Fruit fly (Drosophila melanogaster) whole organism, embryonic: ENCODE data around the gene CG13694.

Experiments used
- Atf6 ChIP-seq: fragments of 200-800 bp; sonication (Bioruptor generic); IDR thresholded peaks from 2 replicates; pipeline ENCODE4 v1.3.6; 2022; ENCODE audit warnings: missing biosample characterization, missing genetic modification characterization
- C15 ChIP-seq: fragments of 200-800 bp; sonication (Bioruptor generic); IDR thresholded peaks from 3 replicates; pipeline ENCODE4 v1.3.6; 2022; ENCODE audit warnings: missing biosample characterization, missing genetic modification characterization
- CG11085 ChIP-seq: fragments of 200-800 bp; sonication (Bioruptor generic); IDR thresholded peaks from 2 replicates; pipeline ENCODE4 v1.3.6; 2022; ENCODE audit warnings: missing biosample characterization, missing genetic modification characterization
- CG12071 ChIP-seq: fragments of 200-800 bp; sonication (Bioruptor generic); optimal IDR thresholded peaks from 3 replicates; lab custom pipeline; 2018; ENCODE audit warnings: missing biosample characterization, mild to moderate bottlenecking, missing genetic modification characterization
- CG12155 ChIP-seq: fragments of 200-800 bp; sonication (Bioruptor generic); optimal IDR thresholded peaks from 3 replicates; lab custom pipeline; 2016; ENCODE audit warnings: missing biosample characterization, missing genetic modification characterization
- CG13287 ChIP-seq: fragments of 200-800 bp; sonication (Bioruptor generic); IDR thresholded peaks from 2 replicates; pipeline ENCODE4 v1.3.6; 2022; ENCODE audit warnings: missing biosample characterization, missing genetic modification characterization; ENCODE audit not compliant: partially characterized antibody
- CG15479 ChIP-seq: fragments of 200-800 bp; sonication (Bioruptor generic); optimal IDR thresholded peaks from 3 replicates; lab custom pipeline; 2019; ENCODE audit warnings: missing biosample characterization, mild to moderate bottlenecking, missing genetic modification characterization, moderate library complexity
- CG1603 ChIP-seq: fragments of 200-800 bp; sonication (Bioruptor generic); optimal IDR thresholded peaks from 2 replicates; lab custom pipeline; 2019; ENCODE audit warnings: missing biosample characterization, mild to moderate bottlenecking, missing genetic modification characterization, moderate library complexity
- CG16815 ChIP-seq: fragments of 200-800 bp; sonication (Bioruptor generic); optimal IDR thresholded peaks from 3 replicates; lab custom pipeline; 2017; ENCODE audit warnings: missing biosample characterization, mild to moderate bottlenecking, missing genetic modification characterization
- CG2678 ChIP-seq: fragments of 200-800 bp; sonication (Bioruptor generic); optimal IDR thresholded peaks from 3 replicates; lab custom pipeline; 2019; ENCODE audit warnings: missing biosample characterization, mild to moderate bottlenecking, missing genetic modification characterization, moderate library complexity
- CG30020 ChIP-seq: fragments of 200-800 bp; optimal IDR thresholded peaks from 2 replicates; lab custom pipeline; 2019; ENCODE audit warnings: missing biosample characterization, mild to moderate bottlenecking, missing genetic modification characterization, moderate library complexity
- CG4424 ChIP-seq: fragments of 200-800 bp; sonication (Bioruptor generic); optimal IDR thresholded peaks from 3 replicates; lab custom pipeline; 2016; ENCODE audit warnings: missing biosample characterization, missing genetic modification characterization
- CG7372 ChIP-seq: fragments of 200-800 bp; sonication (Bioruptor generic); IDR thresholded peaks from 2 replicates; pipeline ENCODE4 v1.3.6; 2022; ENCODE audit warnings: missing biosample characterization, missing genetic modification characterization
- CG7928 ChIP-seq: fragments of 200-800 bp; sonication (Bioruptor generic); optimal IDR thresholded peaks from 2 replicates; lab custom pipeline; 2017; ENCODE audit warnings: missing biosample characterization, mild to moderate bottlenecking, missing genetic modification characterization
- CG8359 ChIP-seq: fragments of 200-800 bp; sonication (Bioruptor generic); optimal IDR thresholded peaks from 2 replicates; lab custom pipeline; 2017; ENCODE audit warnings: missing biosample characterization, mild to moderate bottlenecking, missing genetic modification characterization, borderline replicate concordance
- CG8944 ChIP-seq: fragments of 200-800 bp; sonication (Bioruptor generic); optimal IDR thresholded peaks from 3 replicates; lab custom pipeline; 2016; ENCODE audit warnings: missing biosample characterization, missing genetic modification characterization
- CG9876 ChIP-seq: fragments of 200-800 bp; sonication (Bioruptor generic); optimal IDR thresholded peaks from 2 replicates; lab custom pipeline; 2016; ENCODE audit warnings: missing biosample characterization, missing genetic modification characterization
- Chrac-16 ChIP-seq: fragments of 200-800 bp; sonication (Bioruptor generic); optimal IDR thresholded peaks from 3 replicates; lab custom pipeline; 2016; ENCODE audit warnings: missing biosample characterization, missing genetic modification characterization
- Dll ChIP-seq: fragments of 200-800 bp; sonication (Bioruptor generic); IDR thresholded peaks from 4 replicates; pipeline ENCODE4 v1.3.6; 2022; ENCODE audit warnings: missing biosample characterization, missing genetic modification characterization; ENCODE audit not compliant: partially characterized antibody
- E2f1 ChIP-seq: fragments of 200-800 bp; sonication (Bioruptor generic); IDR thresholded peaks from 2 replicates; pipeline ENCODE4 v1.3.6; 2022; ENCODE audit warnings: missing biosample characterization, missing genetic modification characterization
- HHEX ChIP-seq: fragments of 200-800 bp; sonication (Bioruptor generic); optimal IDR thresholded peaks from 3 replicates; lab custom pipeline; 2017; ENCODE audit warnings: missing biosample characterization, mild to moderate bottlenecking, missing genetic modification characterization, missing genetic modification reagents
- HLHmδ ChIP-seq: fragments of 200-800 bp; sonication (Bioruptor generic); optimal IDR thresholded peaks from 2 replicates; lab custom pipeline; 2018; ENCODE audit warnings: missing biosample characterization, mild to moderate bottlenecking, missing genetic modification characterization, moderate library complexity
- NfI ChIP-seq: fragments of 200-800 bp; sonication (Bioruptor generic); optimal IDR thresholded peaks from 3 replicates; lab custom pipeline; 2018; ENCODE audit warnings: missing biosample characterization, mild to moderate bottlenecking, missing genetic modification characterization, moderate library complexity
- Six4 ChIP-seq: fragments of 200-800 bp; sonication (Bioruptor generic); optimal IDR thresholded peaks from 2 replicates; lab custom pipeline; 2016; ENCODE audit warnings: missing biosample characterization, missing genetic modification characterization
- Sox102F ChIP-seq: fragments of 200-800 bp; sonication (Bioruptor generic); optimal IDR thresholded peaks from 2 replicates; lab custom pipeline; 2018; ENCODE audit warnings: missing biosample characterization, mild to moderate bottlenecking, missing genetic modification characterization, moderate library complexity
- abd-A ChIP-seq: fragments of 200-800 bp; sonication (Bioruptor generic); optimal IDR thresholded peaks from 3 replicates; lab custom pipeline; 2019; ENCODE audit warnings: missing biosample characterization, mild to moderate bottlenecking, missing genetic modification characterization, moderate library complexity
- ato ChIP-seq: fragments of 200-800 bp; sonication (Bioruptor generic); IDR thresholded peaks from 2 replicates; pipeline ENCODE4 v1.3.6; 2022; ENCODE audit warnings: missing biosample characterization, missing genetic modification characterization; ENCODE audit not compliant: partially characterized antibody
- ci ChIP-seq: fragments of 200-800 bp; sonication (Bioruptor generic); IDR thresholded peaks from 3 replicates; pipeline ENCODE4 v1.3.6; 2022; ENCODE audit warnings: missing biosample characterization, missing genetic modification characterization
- dpn ChIP-seq, 2 experiments: fragments of 200-800 bp; sonication (Bioruptor generic); optimal IDR thresholded peaks; 3 replicates each; lab custom pipeline; 2016; ENCODE audit warnings: missing biosample characterization in 2 of 2, missing genetic modification characterization in 2 of 2
- ems ChIP-seq: fragments of 200-800 bp; sonication (Bioruptor generic); optimal IDR thresholded peaks from 3 replicates; lab custom pipeline; 2016; ENCODE audit warnings: missing biosample characterization, missing genetic modification characterization
- eve ChIP-seq, 2 experiments: fragments of >200 bp; optimal IDR thresholded peaks; 2 replicates each; lab custom pipeline; 2017; ENCODE audit warnings: missing biosample characterization in 2 of 2, missing genetic modification characterization in 2 of 2
- ftz-f1 ChIP-seq: fragments of 200-800 bp; sonication (Bioruptor generic); optimal IDR thresholded peaks from 2 replicates; lab custom pipeline; 2016; ENCODE audit warnings: missing biosample characterization, missing genetic modification characterization
- fu2 ChIP-seq: fragments of 200-800 bp; sonication (Bioruptor generic); optimal IDR thresholded peaks from 2 replicates; lab custom pipeline; 2016; ENCODE audit warnings: missing biosample characterization, missing genetic modification characterization
- insv ChIP-seq, 2 experiments: fragments of 200-800 bp; sonication (Bioruptor generic); optimal IDR thresholded peaks; 3 replicates each; lab custom pipeline; 2016 to 2018; ENCODE audit warnings: missing biosample characterization in 2 of 2, missing genetic modification characterization in 2 of 2
- jigr1 ChIP-seq: fragments of 200-800 bp; sonication (Bioruptor generic); IDR thresholded peaks from 3 replicates; pipeline ENCODE4 v1.3.6; 2022; ENCODE audit warnings: missing biosample characterization, missing genetic modification characterization
- kni ChIP-seq: fragments of 200-800 bp; sonication (Bioruptor generic); optimal IDR thresholded peaks from 3 replicates; lab custom pipeline; 2017; ENCODE audit warnings: mild to moderate bottlenecking, missing biosample characterization, missing genetic modification reagents, missing genetic modification characterization
- mld ChIP-seq: fragments of 200-800 bp; sonication (Bioruptor generic); IDR thresholded peaks from 3 replicates; pipeline ENCODE4 v1.3.6; 2022; ENCODE audit warnings: missing biosample characterization, missing genetic modification characterization; ENCODE audit not compliant: partially characterized antibody
- otp ChIP-seq: fragments of 200-800 bp; sonication (Bioruptor generic); IDR thresholded peaks from 3 replicates; pipeline ENCODE4, ENCODE4 v1.3.6; 2022; ENCODE audit warnings: missing biosample characterization, missing genetic modification characterization
- peb ChIP-seq: fragments of 200-800 bp; sonication (Bioruptor generic); IDR thresholded peaks from 2 replicates; pipeline ENCODE4 v1.3.6; 2022; ENCODE audit warnings: missing biosample characterization, missing genetic modification characterization
- pzg ChIP-seq: fragments of 200-800 bp; sonication (Bioruptor generic); optimal IDR thresholded peaks from 3 replicates; lab custom pipeline; 2018; ENCODE audit warnings: missing biosample characterization, mild to moderate bottlenecking, missing genetic modification characterization, moderate library complexity
- sim ChIP-seq: fragments of 200-800 bp; sonication (Bioruptor generic); IDR thresholded peaks from 2 replicates; pipeline ENCODE4 v1.3.6; 2022; ENCODE audit warnings: missing biosample characterization, missing genetic modification characterization
- sna ChIP-seq: fragments of 200-800 bp; sonication (Bioruptor generic); IDR thresholded peaks from 2 replicates; pipeline ENCODE4 v1.3.6; 2022; ENCODE audit warnings: missing biosample characterization, missing genetic modification characterization; ENCODE audit not compliant: partially characterized antibody
- sqz ChIP-seq: fragments of 200-800 bp; sonication (Bioruptor generic); optimal IDR thresholded peaks from 3 replicates; lab custom pipeline; 2018; ENCODE audit warnings: missing biosample characterization, mild to moderate bottlenecking, missing genetic modification characterization
- sug ChIP-seq: fragments of 200-800 bp; optimal IDR thresholded peaks from 2 replicates; lab custom pipeline; 2019; ENCODE audit warnings: missing biosample characterization, mild to moderate bottlenecking, missing genetic modification characterization, moderate library complexity
- tna ChIP-seq: fragments of 200-800 bp; sonication (Bioruptor generic); IDR thresholded peaks from 2 replicates; pipeline ENCODE4 v1.3.6; 2022; ENCODE audit warnings: missing biosample characterization, missing genetic modification characterization; ENCODE audit not compliant: partially characterized antibody
- vnd ChIP-seq: fragments of 200-800 bp; sonication (Bioruptor generic); IDR thresholded peaks from 3 replicates; pipeline ENCODE4 v1.3.6; 2022; ENCODE audit warnings: missing biosample characterization, missing genetic modification characterization; ENCODE audit not compliant: partially characterized antibody
- z ChIP-seq: fragments of 200-800 bp; sonication (Bioruptor generic); IDR thresholded peaks from 3 replicates; pipeline ENCODE4 v1.3.6; 2022; ENCODE audit warnings: missing biosample characterization, missing genetic modification characterization
- zf30C ChIP-seq: fragments of 200-800 bp; sonication (Bioruptor generic); optimal IDR thresholded peaks from 3 replicates; lab custom pipeline; 2018; ENCODE audit warnings: missing biosample characterization, mild to moderate bottlenecking, missing genetic modification characterization

CG13694 gene

DNA sequence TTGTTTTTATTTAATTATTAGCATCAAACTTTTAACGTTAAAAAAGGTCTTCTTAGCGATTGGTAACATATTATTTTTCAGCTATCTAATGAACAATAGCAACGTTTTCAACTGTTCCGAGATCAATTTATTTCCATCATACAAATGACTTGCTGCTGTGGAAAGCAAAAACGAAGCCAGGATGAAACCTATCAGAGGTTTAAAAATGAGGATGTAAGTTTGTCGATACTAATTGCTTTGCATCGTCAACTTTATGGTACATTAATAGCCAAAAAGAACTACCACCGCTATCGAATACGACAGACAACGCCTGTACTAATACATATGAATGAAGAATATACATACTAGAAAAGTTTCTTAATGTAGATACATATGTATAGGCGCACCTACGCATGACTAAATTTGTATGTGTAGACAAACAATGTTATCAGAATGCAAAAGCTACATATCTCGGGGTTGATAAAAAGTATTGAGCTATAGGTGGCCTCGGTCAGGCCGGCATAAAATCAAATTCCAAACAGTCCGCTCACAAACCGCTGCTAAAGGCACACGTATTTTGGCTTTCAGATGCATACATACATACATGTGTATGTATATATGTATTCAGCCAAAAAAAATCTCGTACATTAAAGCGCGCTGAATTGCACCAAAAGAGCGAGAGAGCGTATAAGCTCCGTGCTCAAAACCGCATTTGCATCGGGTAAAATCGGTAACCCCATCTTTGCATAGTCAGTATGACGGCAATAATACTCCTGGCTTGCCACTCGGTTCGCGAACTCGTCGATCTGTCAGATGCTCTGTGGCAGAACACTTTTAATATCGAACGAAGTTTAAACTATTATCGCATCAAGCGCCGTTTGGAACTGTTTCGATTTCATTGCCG is 44.2 kb downstream of the CG13694 start (continued):
- TF ChIP-seq ftz-f1 (GFP tag; lab: Kevin White, UChicago) (peak; percentile 66), sim (GFP tag; lab: Robert Waterston, UW) (no peak), E2f1 (GFP tag; lab: Robert Waterston, UW) (no peak), CG13287 (GFP tag; lab: Robert Waterston, UW) (0 out of 2 replicates have a peak, but pooled peaks have one; percentile 18), Sox102F (GFP tag; lab: Kevin White, UChicago) (no peak), zf30C (GFP tag; lab: Kevin White, UChicago) (no peak), pzg (GFP tag; lab: Kevin White, UChicago) (peak; percentile 14), otp (GFP tag; lab: Robert Waterston, UW) (no peak), vnd (GFP tag; lab: Robert Waterston, UW) (no peak), kni (GFP tag; lab: Kevin White, UChicago) (no peak), C15 (GFP tag; lab: Robert Waterston, UW) (no peak), NfI (GFP tag; lab: Kevin White, UChicago) (no peak), ato (GFP tag; lab: Robert Waterston, UW) (no peak), CG1603 (tag; lab: Kevin White, UChicago) (no peak), fu2 (GFP tag; lab: Kevin White, UChicago) (no peak), eve (GFP tag; optimal IDR thresholded peaks at IDR 0.05; lab: Kevin White, UChicago) (peak in 1 of 2 experiments; percentile 63), ci (GFP tag; lab: Robert Waterston, UW) (peak; percentile 24; the same call in 1 of the 3 replicates), CG16815 (no peak), CG2678 (tag; lab: Kevin White, UChicago) (peak; percentile 24), CG12155 (no peak), tna (no peak), HLHmδ (GFP tag; lab: Kevin White, UChicago) (no peak), Six4 (GFP tag; lab: Kevin White, UChicago) (no peak), sna (GFP tag; lab: Robert Waterston, UW) (0 out of 2 replicates have a peak, but pooled peaks have one; percentile 13), HHEX (GFP tag; lab: Kevin White, UChicago) (no peak), Chrac-16 (GFP tag; lab: Kevin White, UChicago) (no peak), mld (GFP tag; lab: Robert Waterston, UW) (no peak), abd-A (tag; lab: Kevin White, UChicago) (no peak), CG8359 (GFP tag; lab: Kevin White, UChicago) (no peak), insv (GFP tag; optimal IDR thresholded peaks at IDR 0.05; lab: Kevin White, UChicago) (no peak), CG9876 (no peak), jigr1 (GFP tag; lab: Robert Waterston, UW) (no peak), CG15479 (GFP tag; lab: Kevin White, UChicago) (no peak), CG7372 (GFP tag; lab: Robert Waterston, UW) (no peak), CG11085 (no peak), ems (GFP tag; lab: Kevin White, UChicago) (no peak), Atf6 (GFP tag; lab: Robert Waterston, UW) (no peak), sqz (peak; percentile 23), CG7928 (no peak), CG8944 (no peak), sug (tag; lab: Kevin White, UChicago) (peak; percentile 24), peb (no peak), CG12071 (no peak), z (GFP tag; lab: Robert Waterston, UW) (no peak), CG4424 (GFP tag; lab: Kevin White, UChicago) (no peak), Dll (peak; percentile 41; the same call in 1 of the 4 replicates), dpn (GFP tag; optimal IDR thresholded peaks at IDR 0.05; lab: Kevin White, UChicago) (no peak), CG30020 (tag; lab: Kevin White, UChicago) (no peak)
